Worm (Caenorhabditis elegans) whole organism, L2 larva: ENCODE measurements around the gene taco-1.

Experiments used
- ZK546.5 ChIP-seq: sonication (generic microtip); optimal IDR thresholded peaks from 2 replicates; lab custom pipeline; 2017; ENCODE audit warnings: missing biosample characterization, missing genetic modification characterization
- ama-1 ChIP-seq: fragments of 150-350 bp; optimal IDR thresholded peaks from 2 replicates; lab custom pipeline; 2018; ENCODE audit warnings: inconsistent platforms
- lsy-2 ChIP-seq, 2 experiments: fragments of 150-350 bp in 1 of 2; sonication (generic microtip) in 1 of 2; optimal IDR thresholded peaks; 2 replicates each; lab custom pipeline; 2014 to 2017; ENCODE audit warnings: missing biosample characterization in 2 of 2, missing genetic modification characterization in 2 of 2
- nhr-10 ChIP-seq: sonication (generic microtip); optimal IDR thresholded peaks from 2 replicates; lab custom pipeline; 2017; ENCODE audit warnings: missing biosample characterization, missing genetic modification characterization
- sem-4 ChIP-seq: fragments of 150-350 bp; optimal IDR thresholded peaks from 2 replicates; lab custom pipeline; 2014; ENCODE audit warnings: missing biosample characterization, missing genetic modification reagents, missing genetic modification characterization
- unc-55 ChIP-seq: fragments of 150-350 bp; sonication (generic microtip); optimal IDR thresholded peaks from 3 replicates; lab custom pipeline; 2014; ENCODE audit warnings: missing biosample characterization, missing genetic modification reagents, missing genetic modification characterization
- zag-1 ChIP-seq: fragments of 150-350 bp; optimal IDR thresholded peaks from 2 replicates; lab custom pipeline; 2014; ENCODE audit warnings: missing biosample characterization, missing genetic modification characterization
- ztf-4 ChIP-seq: fragments of 150-350 bp; optimal IDR thresholded peaks from 2 replicates; lab custom pipeline; 2014; ENCODE audit warnings: missing biosample characterization, missing genetic modification characterization

DNA sequence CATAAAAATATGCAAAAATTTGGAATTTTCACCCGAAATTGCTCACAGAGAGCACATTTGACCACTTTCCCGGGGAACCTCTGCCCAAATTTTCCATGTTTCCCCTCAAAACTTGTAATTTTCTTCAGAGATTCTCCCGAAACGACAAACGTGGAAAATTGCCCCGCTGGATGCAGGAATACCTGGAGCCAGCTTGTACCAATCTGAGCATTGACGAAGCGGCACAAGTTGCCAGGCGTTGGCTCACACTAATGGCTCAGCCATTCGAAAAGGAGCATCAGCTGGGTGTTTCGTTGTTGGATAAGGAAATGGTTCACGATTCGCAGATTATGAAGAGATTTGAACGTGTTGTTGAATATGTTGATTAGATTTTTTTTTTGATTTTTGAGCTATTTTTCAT lies 1.4 kb upstream of the taco-1 start:
- TF ChIP-seq nhr-10 (tag; lab: Kevin White, UChicago) (no peak), ZK546.5 (tag; lab: Kevin White, UChicago) (no peak), unc-55 (GFP tag; lab: Kevin White, UChicago) (no peak), lsy-2 (tag; optimal IDR thresholded peaks at IDR 0.05; lab: Kevin White, UChicago) (no peak), ztf-4 (no peak), zag-1 (tag; lab: Kevin White, UChicago) (no peak), ama-1 (lab: Kevin White, UChicago) (no peak), sem-4 (no peak)
